Fruit fly (Drosophila melanogaster): ENCODE measurements around the gene LysX.

LysX gene

dm6 chr3L:1195868-1196552, 908 bp upstream of the LysX start, which contains the start of gene Aplip1 (continued):
- TF ChIP-seq Hr78 (GFP tag; optimal IDR thresholded peaks at IDR 0.05) (peak in 1 of 2 experiments; percentile 31), sd (tag; optimal IDR thresholded peaks at IDR 0.05) (no peak), pita (GFP tag; optimal IDR thresholded peaks at IDR 0.05) (no peak), CG9215 (GFP tag; IDR thresholded peaks at IDR 0.05) (no peak), CG17359 (tag; optimal IDR thresholded peaks at IDR 0.05) (no peak), C15 (GFP tag; IDR thresholded peaks at IDR 0.05) (no peak), unpg (GFP tag; optimal IDR thresholded peaks at IDR 0.05) (no peak), sob (GFP tag; IDR thresholded peaks at IDR 0.05) (peak; percentile 63), CG13624 (GFP tag; optimal IDR thresholded peaks at IDR 0.05) (peak; percentile 3), scrt (GFP tag; optimal IDR thresholded peaks at IDR 0.05) (peak; percentile 87), CG6854 (GFP tag; optimal IDR thresholded peaks at IDR 0.05) (no peak), ase (GFP tag; IDR thresholded peaks at IDR 0.05) (no peak), pzg (GFP tag; optimal IDR thresholded peaks at IDR 0.05) (peak; percentile 14), Hr3 (GFP tag; optimal IDR thresholded peaks at IDR 0.05) (no peak)

- TF ChIP-seq Sox102F (GFP tag; optimal IDR thresholded peaks at IDR 0.05) (peak; percentile 20), CG13894 (tag; optimal IDR thresholded peaks at IDR 0.05) (peak; percentile 52), CG18599 (GFP tag; optimal IDR thresholded peaks at IDR 0.05) (peak; percentile 62), Atf-2 (GFP tag; optimal IDR thresholded peaks at IDR 0.05) (no peak), CG7556 (GFP tag; optimal IDR thresholded peaks at IDR 0.05) (peak; percentile 16), gcm (GFP tag; optimal IDR thresholded peaks at IDR 0.05) (no peak), hkb (optimal IDR thresholded peaks at IDR 0.05) (no peak), hkb (GFP tag; IDR thresholded peaks at IDR 0.05) (no peak), CG13424 (tag; optimal IDR thresholded peaks at IDR 0.05) (peak; percentile 36), CG13296 (GFP tag; optimal IDR thresholded peaks at IDR 0.05) (peak; percentile 26), gro (GFP tag; optimal IDR thresholded peaks at IDR 0.05) (no peak), row (GFP tag; IDR thresholded peaks at IDR 0.05) (peak; percentile 50; the same call in 2 of the 3 replicates), CG2678 (tag; optimal IDR thresholded peaks at IDR 0.05) (peak; percentile 70), D19A (tag; optimal IDR thresholded peaks at IDR 0.05) (peak; percentile 76), toy (GFP tag; IDR thresholded peaks at IDR 0.05) (no peak), Nf-YB (GFP tag; optimal IDR thresholded peaks at IDR 0.05) (peak; percentile 24), pan (optimal IDR thresholded peaks at IDR 0.05) (no peak), pan (GFP tag; optimal IDR thresholded peaks at IDR 0.05 in 1 of 2, IDR thresholded peaks at IDR 0.05 in 1 of 2) (peak in 1 of 2 experiments; percentile 15), CG10147 (GFP tag; optimal IDR thresholded peaks at IDR 0.05) (peak; percentile 8), CG1529 (GFP tag; optimal IDR thresholded peaks at IDR 0.05) (no peak), Nf-YC (tag; optimal IDR thresholded peaks at IDR 0.05) (peak; percentile 83), gsb (GFP tag; IDR thresholded peaks at IDR 0.05) (no peak), CG14014 (GFP tag; IDR thresholded peaks at IDR 0.05) (0 out of 2 replicates have a peak, but pooled peaks have one; percentile 16), CG17829 (tag; optimal IDR thresholded peaks at IDR 0.05) (no peak), CG10274 (GFP tag; optimal IDR thresholded peaks at IDR 0.05) (no peak), Mad (GFP tag; optimal IDR thresholded peaks at IDR 0.05) (no peak), CG8765 (GFP tag; IDR thresholded peaks at IDR 0.05) (no peak), CG7839 (tag; optimal IDR thresholded peaks at IDR 0.05) (peak; percentile 29), CG17361 (GFP tag; IDR thresholded peaks at IDR 0.05) (no peak), gem (tag; optimal IDR thresholded peaks at IDR 0.05) (peak; percentile 37), scrt (GFP tag; optimal IDR thresholded peaks at IDR 0.05) (peak; percentile 60), dysf (GFP tag; IDR thresholded peaks at IDR 0.05) (peak; percentile 11; the same call in 1 of the 3 replicates), vvl (GFP tag; IDR thresholded peaks at IDR 0.05) (peak; percentile 21; the same call in 1 of the 2 replicates), sens (GFP tag) (peak; percentile 58), ato (GFP tag; IDR thresholded peaks at IDR 0.05; ENCODE audit: partially characterized antibody) (no peak)
Measured at dm6 chr3L:1193123-1193844, 1.8 kb downstream of the LysX start, which contains the start of gene Trhn. Gene Trhn (minus strand): TSS chr3L:1193173.
